Fruit fly (Drosophila melanogaster): ENCODE data around the gene geko.

geko gene

DNA sequence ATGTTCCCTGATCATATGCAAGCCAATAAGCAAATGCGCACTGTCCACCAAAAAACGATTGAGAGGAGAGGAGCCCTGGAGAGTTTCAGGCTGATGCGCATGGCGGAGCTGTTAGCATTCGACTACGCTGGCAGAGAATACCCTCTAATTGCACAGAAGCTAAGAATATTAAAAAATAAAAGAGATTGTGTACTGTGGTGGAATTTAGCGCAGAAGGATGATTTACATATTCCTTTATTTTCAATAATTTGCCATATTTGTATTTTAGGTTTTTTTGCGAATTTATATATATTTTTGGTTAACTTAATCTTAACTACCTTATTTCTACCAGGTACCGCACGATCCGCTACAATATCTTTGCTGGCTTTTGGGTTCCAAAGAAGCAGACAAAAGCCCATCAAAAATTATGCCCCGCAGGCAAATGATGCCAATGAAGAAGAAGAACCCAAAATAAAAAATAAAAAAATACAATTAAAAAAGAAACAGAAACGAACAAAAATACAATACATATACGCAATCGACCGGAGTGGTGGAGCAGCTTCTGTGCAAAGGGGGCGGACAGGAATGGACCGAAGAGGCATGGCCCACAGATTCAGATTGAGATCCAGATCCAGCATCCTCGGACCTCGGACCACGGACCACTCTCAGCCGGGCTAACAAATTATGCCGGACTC lies 55.3 kb downstream of the geko start (continued):
- TF ChIP-seq Ets96B (tag; optimal IDR thresholded peaks at IDR 0.05) (peak; percentile 85), dac (GFP tag; optimal IDR thresholded peaks at IDR 0.05) (no peak), CG11902 (GFP tag; optimal IDR thresholded peaks at IDR 0.05) (peak; percentile 90), CG16779 (tag; optimal IDR thresholded peaks at IDR 0.05) (peak; percentile 11), acj6 (GFP tag; optimal IDR thresholded peaks at IDR 0.05) (peak; percentile 91), Eip78C (GFP tag) (peak; percentile 97), fkh (GFP tag; optimal IDR thresholded peaks at IDR 0.05) (no peak), Hr4 (GFP tag; optimal IDR thresholded peaks at IDR 0.05) (peak; percentile 40), CG4318 (GFP tag; optimal IDR thresholded peaks at IDR 0.05) (no peak)

Data from whole organism, prepupa.